Worm (Caenorhabditis elegans) whole organism, dauer: ENCODE data around the gene F43H9.4.

ENCODE experiments used
- unc-62 ChIP-seq: sonication (generic microtip); optimal IDR thresholded peaks from 2 replicates; lab custom pipeline; 2017; ENCODE audit warnings: missing biosample characterization, missing genetic modification reagents, missing genetic modification characterization

Gene F43H9.4

DNA sequence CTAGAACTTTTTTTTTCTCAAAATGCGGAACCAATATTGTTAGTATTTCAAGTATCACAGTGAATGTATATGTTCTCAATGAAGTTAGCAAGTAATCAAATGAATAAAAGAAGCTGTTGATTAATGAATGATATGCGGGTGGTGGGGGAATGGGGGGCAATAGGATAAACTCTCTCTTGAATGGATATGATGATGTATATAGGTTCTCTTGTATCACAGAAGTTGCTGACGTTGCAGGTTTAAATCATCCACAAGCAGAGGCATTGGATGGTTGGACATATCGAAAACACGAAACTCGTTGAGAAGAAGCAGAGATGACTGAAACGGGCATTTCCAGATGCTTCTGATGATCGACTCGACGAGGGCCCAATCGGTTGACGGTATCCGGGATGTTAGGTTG is 13.1 kb downstream of the F43H9.4 start:
- no peak for TF ChIP-seq unc-62 (GFP tag; lab: Kevin White, UChicago)

DNA sequence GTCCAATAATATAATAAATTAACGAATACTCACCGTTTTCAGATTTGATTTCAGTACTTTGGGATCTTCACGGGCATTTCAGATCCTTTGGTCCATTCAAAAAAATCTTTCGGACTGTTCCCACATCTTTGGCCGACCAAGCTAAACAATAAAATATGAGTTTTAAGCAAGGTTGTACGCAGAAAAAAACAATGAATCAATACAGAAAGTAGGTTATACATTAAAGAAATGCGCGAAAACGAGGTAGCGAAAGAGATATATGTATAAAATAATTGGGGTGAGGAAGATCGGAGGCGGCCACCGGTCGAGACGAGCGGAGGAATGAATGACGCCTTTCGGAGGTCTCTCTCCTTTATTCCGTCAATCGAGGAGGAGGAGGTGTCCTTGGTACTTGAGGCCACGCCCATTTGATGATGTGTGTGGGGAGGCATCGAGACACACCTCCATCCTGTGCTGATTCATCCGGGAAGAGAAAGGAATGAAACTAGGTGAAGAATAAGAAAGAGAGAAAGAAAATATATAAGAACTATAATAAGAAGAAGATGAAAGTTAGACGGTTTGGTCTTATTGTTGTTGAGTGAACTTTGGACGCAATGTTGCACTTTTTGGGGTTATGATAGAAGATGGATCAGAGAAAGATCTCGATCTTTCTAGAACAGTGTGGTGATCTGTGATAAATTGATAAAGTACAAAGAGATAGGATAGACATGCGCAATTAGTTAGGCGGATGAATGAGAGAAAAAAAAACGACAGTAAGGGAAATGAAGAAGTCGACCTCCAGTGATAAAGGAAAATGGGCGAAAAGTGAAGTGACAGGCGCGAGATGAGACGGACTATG is 14.0 kb downstream of the F43H9.4 start:
- TF ChIP-seq unc-62 (GFP tag; lab: Kevin White, UChicago): no peak

DNA sequence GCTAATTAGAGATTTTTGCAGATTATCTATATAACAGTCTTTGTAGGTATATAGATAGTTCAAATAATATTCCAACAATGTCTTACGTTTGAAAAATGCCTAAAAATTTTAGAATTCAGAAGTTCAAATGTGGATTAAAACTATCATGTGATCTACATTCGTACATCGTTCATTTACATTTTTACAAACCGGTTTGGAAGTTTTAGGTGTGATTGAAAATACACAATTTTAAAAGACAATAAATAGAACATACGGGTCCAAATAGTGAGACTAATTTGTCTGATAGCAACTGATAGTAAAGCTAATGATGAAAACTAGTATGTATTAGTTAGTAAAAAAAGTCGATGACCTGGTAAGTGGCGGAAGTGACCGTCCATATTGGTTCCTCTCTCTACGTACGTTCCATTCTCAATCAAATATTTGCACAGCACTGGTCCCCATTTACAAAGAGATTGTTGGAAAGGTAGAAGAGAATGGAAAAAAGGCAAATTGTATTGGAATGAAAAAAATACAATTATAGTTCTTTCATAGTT is 14.9 kb downstream of the F43H9.4 start:
- TF ChIP-seq unc-62 (GFP tag; lab: Kevin White, UChicago): no peak

DNA sequence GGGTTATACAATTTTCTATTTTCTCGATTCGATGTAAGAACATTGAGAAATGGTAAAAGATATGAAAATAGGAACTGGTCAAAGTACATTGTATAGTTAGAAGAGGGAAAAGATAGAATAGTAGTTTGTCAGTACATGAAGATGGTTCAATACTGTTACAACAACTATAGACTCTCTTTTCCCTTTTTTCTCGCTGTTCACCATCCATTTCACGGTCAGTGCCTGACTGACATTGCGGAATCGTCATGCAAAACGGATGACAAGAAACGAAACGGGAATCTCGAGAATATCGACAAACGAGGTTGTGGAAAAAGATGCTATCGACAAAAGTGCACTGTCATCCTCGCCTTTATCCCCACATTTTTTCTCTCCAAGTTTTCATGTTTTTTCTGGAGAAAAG is 17.2 kb downstream of the F43H9.4 start:
- no peak for TF ChIP-seq unc-62 (GFP tag; lab: Kevin White, UChicago)

DNA sequence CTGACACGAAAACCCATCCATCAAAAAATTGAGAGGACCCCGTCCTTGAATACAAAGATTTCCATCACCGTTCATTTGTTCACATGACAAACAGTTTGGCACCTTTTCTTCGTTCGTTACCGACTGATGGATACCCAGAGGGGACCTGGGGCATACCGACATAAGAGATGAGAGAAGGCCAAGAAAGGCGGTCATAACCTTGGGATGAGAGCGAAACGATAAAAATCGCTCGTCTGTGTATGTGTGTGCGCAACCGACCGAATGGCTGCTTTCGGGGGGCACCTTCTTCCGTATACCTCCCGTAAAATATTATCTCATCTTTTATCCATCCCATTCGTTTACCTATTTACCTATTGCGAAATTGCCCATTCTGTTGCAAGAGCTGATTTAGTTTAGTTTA is 18.4 kb downstream of the F43H9.4 start:
- no peak for TF ChIP-seq unc-62 (GFP tag; lab: Kevin White, UChicago)

DNA sequence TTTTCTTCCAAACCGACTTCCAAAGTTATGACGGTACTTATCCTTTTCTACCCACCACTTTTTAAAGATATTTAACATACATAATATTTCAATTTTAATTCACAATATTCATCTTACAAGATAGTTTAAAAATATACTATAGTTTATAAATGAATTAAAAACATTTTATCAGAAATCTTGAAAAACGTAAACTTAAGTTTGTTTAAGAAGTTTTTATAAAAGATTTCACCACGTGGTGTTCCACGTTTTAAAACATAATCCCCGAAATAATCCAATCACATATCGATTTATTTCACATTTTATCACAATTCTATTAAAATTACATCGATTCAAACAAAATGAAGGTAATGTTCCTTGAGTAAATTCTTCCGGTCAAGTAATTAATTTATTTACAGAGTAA is 20.2 kb downstream of the F43H9.4 start, which contains the start of gene ZC513.3:
ZC513.3 (plus strand) TSS at position 301 of the 400 bp plus-strand sequence.
- TF ChIP-seq unc-62 (GFP tag; lab: Kevin White, UChicago): no peak

DNA sequence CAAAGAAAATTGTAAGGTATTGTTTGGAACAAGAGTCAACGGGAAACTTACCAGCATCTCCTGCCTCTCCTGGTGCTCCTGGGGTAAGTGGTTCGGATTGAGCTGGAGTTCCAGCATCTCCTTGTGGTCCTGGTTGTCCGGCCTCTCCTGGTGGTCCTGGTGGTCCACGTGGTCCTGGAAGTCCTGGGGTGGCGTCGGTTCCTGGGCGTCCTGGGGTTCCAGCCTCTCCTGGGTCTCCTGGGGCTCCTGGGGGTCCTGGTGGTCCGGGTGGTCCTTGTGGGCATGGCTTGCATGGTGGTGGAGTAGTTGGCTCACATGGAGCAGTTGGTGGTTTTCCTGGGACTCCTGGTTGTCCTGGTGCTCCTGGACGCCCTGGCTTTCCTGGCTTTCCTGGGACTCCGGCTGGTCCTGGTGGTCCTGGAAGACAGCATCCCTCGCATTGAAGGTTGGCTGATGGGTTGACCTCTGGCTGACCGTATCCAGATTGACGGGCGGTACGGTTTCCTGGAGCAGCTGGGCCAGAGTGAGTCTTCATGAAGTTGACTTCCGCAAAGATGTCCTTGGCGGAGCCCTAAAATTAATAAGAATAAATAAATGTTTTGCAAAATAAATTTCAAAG is 23.7 kb downstream of the F43H9.4 start:
- TF ChIP-seq unc-62 (GFP tag; lab: Kevin White, UChicago): no peak

DNA sequence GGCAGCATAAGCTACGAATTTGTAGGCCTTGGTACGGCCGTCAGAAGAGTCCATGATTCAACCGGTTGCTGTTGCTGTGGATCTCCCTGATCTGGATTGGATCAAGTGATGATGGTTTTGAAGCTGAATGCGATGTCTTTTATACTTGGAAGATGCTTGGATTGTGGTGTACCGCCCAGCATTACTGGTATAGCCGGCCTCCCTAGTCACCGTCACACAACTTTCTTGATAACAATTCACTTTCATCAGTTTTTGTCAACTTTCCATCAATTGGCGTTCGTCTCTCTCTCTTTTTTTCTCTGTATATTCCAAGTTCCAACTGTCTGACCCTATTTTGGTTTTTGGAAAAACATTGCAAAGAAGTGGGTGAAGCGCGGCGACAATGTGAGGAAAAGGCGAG is 24.3 kb downstream of the F43H9.4 start, which contains the start of gene col-43:
col-43 (minus strand) TSS at position 101 of the 400 bp plus-strand sequence.
- no peak for TF ChIP-seq unc-62 (GFP tag; lab: Kevin White, UChicago)

DNA sequence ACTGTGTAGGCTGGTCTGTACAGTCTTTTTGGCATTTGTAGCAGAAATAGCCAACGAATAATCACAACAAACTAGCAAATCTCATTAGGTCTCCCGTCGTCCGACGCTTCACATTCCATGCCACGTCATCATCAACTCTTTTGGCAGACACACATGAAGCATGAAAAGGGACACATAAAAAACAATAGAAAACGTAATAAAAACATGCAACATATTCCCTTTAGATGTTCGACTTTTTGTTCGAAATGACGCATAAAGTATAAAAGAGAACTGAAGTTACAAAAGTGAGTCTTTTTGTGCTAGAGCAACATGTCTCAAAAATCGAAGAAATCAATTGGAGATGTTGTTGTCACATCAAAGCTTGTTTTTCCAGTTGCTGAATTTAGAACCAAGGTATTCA is 25.3 kb downstream of the F43H9.4 start, which contains the start of gene sth-1:
sth-1 (plus strand) TSS at position 301 of the 400 bp plus-strand sequence.
- TF ChIP-seq unc-62 (GFP tag; lab: Kevin White, UChicago): no peak

DNA sequence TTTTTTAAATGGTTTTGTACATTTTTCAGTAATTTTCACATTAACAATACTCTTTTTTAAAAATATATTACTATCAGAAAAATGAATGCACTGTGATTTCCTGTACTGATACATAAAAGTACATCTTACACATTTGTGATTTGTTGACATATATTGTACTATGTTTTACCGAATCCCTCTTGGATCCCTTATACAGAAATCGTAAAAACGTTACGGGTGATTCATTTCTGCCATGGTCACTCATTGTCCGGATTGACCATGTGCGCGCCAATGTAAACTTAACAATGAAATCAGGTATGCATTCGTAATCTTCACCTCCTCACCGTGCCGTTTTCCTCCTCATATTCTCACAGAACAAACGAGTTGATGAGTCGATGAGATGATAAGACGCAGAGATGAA is 27.6 kb downstream of the F43H9.4 start, which contains the start of gene ZC513.2:
ZC513.2 (plus strand) TSS at position 301 of the 400 bp plus-strand sequence.
- no peak for TF ChIP-seq unc-62 (GFP tag; lab: Kevin White, UChicago)

DNA sequence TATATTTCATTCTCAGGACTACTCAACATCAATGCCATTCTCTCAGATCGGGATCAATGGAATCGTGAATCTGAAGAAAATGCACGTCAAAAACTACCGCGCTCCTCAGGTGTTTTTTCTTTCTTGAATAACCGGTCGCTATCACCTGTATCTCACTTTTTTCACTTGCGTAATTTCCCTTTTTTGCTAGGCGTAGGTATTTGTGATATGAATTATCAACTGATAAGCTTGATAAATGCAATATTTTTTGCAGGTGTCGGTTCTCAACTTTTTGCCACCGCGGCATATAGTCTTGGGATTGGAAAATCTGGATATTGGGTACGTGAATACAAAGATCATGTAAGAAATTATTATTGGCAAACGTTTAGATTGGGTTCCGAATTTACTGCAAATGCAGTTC is 28.7 kb downstream of the F43H9.4 start:
- TF ChIP-seq unc-62 (GFP tag; lab: Kevin White, UChicago): no peak

DNA sequence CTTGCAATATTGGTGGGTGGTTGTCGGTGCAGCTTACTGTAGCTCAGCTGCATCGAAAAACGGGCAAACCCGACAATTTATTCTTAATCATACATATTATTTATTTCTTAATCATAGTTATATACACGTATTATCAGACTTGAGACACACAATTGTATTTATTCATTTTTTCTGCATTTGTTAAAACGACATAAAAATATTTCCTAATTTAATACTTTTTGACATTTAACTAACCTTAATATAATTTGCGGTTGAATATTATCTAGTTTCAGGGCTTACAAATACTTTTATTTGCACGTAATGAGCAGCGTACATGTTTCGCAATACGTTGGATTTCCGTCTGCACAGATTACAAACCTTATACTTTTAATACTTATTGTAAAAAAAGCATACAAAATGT is 31.9 kb downstream of the F43H9.4 start, which contains the start of gene str-138:
str-138 (plus strand) TSS at position 301 of the 400 bp plus-strand sequence.
- no peak for TF ChIP-seq unc-62 (GFP tag; lab: Kevin White, UChicago)

DNA sequence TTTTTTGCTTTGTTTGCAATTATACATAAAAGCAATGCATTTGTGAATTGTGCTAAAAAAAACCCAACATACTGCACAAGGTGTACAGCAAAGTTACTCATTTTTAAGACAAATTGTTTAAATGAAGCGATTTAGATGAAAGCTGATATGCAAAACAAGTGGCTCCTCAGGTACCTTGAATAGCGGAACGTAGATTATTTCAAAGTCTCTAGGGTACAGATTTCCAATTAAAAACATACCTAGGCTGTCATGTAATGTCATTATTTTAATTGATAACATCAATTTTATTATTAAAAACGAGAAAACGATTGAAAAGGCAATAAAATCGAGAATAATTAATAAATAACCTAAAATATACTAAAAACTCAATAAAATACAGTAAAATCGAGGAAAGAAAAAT is 35.6 kb downstream of the F43H9.4 start, which contains the start of gene str-139:
str-139 (minus strand) TSS at position 101 of the 400 bp plus-strand sequence.
- TF ChIP-seq unc-62 (GFP tag; lab: Kevin White, UChicago): no peak

DNA sequence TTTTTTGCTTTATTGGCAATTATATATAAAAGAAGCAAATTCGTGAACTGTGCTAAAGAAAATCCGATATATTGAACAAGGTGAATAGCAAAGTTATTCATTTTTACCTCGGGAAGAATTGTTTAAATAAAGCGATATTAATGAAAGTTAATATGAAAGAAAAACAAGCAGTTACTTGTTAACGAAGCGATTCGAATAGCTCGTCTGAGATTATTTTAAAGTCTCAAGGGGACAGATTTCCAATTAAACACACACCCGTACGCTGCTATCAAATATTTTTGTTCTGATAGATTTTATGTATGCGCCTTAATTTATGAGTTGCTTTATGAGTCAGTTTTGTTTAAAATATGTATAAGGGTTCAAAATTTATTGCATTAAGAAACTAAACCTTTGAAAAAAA is 41.3 kb downstream of the F43H9.4 start, which contains the start of gene str-140:
str-140 (minus strand) TSS at position 101 of the 400 bp plus-strand sequence.
- TF ChIP-seq unc-62 (GFP tag; lab: Kevin White, UChicago): no peak

DNA sequence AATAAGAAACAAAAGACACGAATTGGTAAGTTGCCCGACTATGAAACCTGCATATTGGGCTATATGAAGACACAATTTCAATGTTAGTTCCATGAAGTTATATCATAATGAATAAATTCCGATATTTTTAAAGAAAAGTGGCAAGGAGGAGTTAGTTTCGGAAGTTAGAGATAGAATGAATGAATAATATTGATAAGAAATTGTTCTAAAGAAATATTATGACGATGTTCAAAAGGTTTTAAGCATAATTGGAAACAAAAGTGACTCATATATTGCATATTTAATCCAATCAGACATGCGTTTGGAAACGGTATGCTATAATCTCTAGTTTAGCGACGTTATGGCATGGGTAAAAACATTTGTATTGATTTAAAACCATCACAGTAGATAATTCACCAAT is 43.1 kb downstream of the F43H9.4 start, which contains the start of gene str-143:
str-143 (minus strand) TSS at position 101 of the 400 bp plus-strand sequence.
- TF ChIP-seq unc-62 (GFP tag; lab: Kevin White, UChicago): no peak

DNA sequence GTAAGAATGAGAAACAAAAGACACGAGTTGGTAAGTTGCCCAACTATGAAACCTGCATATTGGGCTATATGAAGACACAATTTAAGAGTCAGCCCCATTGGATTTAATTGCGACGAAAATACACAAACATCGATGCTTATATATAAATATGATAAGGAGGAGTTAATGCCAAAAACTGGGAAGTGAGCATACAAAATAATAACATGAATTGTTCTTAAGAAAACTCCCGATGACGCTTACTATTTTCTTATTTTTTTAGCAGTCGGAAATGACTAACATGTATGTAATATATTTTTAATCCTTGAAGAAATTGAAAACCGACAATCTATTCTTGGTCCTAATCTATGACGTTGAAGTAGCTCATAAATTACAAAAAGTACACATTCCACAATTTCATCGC is 45.5 kb downstream of the F43H9.4 start, which contains the start of gene str-144:
str-144 (minus strand) TSS at position 101 of the 400 bp plus-strand sequence.
- TF ChIP-seq unc-62 (GFP tag; lab: Kevin White, UChicago): no peak
